Fruit fly (Drosophila melanogaster) whole organism, embryonic: ENCODE results near the gene nod.
A peak's percentile ranks its signal among the peaks of the same experiment; 100 is the strongest.

ENCODE experiments used
- BEAF-32 ChIP-seq: fragments of 200-800 bp; sonication (Bioruptor generic); optimal IDR thresholded peaks from 3 replicates; lab custom pipeline; 2017; ENCODE audit warnings: missing biosample characterization, missing genetic modification characterization, mild to moderate bottlenecking, moderate library complexity, missing genetic modification reagents
- CG10366 ChIP-seq: fragments of 200-800 bp; sonication (Bioruptor generic); IDR thresholded peaks from 2 replicates; pipeline ENCODE4 v1.3.6; 2022; ENCODE audit warnings: missing biosample characterization, missing genetic modification characterization
- CG10654 ChIP-seq: fragments of 200-800 bp; sonication (Bioruptor generic); optimal IDR thresholded peaks from 2 replicates; lab custom pipeline; 2016; ENCODE audit warnings: missing biosample characterization, missing genetic modification characterization
- CG11696 ChIP-seq: fragments of 200-800 bp; sonication (Bioruptor generic); IDR thresholded peaks from 2 replicates; pipeline ENCODE4 v1.3.6; 2022; ENCODE audit warnings: missing biosample characterization, missing genetic modification characterization
- CG1647 ChIP-seq: fragments of 200-800 bp; sonication (Bioruptor generic); optimal IDR thresholded peaks from 3 replicates; lab custom pipeline; 2016; ENCODE audit warnings: missing biosample characterization, missing genetic modification characterization
- CG16813 ChIP-seq: fragments of 200-800 bp; sonication (Bioruptor generic); IDR thresholded peaks from 3 replicates; pipeline ENCODE4 v1.3.6; 2022; ENCODE audit warnings: missing biosample characterization, missing genetic modification characterization; ENCODE audit not compliant: partially characterized antibody
- CG16863 ChIP-seq: fragments of 200-800 bp; sonication (Bioruptor generic); optimal IDR thresholded peaks from 3 replicates; lab custom pipeline; 2016; ENCODE audit warnings: missing biosample characterization, missing genetic modification characterization
- CG17186 ChIP-seq: fragments of 200-800 bp; sonication (Bioruptor generic); optimal IDR thresholded peaks from 3 replicates; lab custom pipeline; 2017; ENCODE audit warnings: missing biosample characterization, missing genetic modification reagents, missing genetic modification characterization
- CG17361 ChIP-seq: fragments of 200-800 bp; sonication (Bioruptor generic); IDR thresholded peaks from 3 replicates; pipeline ENCODE4 v1.3.6; 2022; ENCODE audit warnings: missing biosample characterization, missing genetic modification characterization
- CG17568 ChIP-seq: fragments of 200-800 bp; sonication (Bioruptor generic); optimal IDR thresholded peaks from 2 replicates; lab custom pipeline; 2018; ENCODE audit warnings: missing biosample characterization, mild to moderate bottlenecking, missing genetic modification characterization, moderate library complexity
- CG18011 ChIP-seq: fragments of 200-800 bp; sonication (Bioruptor generic); optimal IDR thresholded peaks from 2 replicates; lab custom pipeline; 2017; ENCODE audit warnings: missing biosample characterization, missing genetic modification characterization, mild to moderate bottlenecking, moderate library complexity, missing genotype
- CG31388 ChIP-seq: fragments of 200-800 bp; sonication (Bioruptor generic); optimal IDR thresholded peaks from 2 replicates; lab custom pipeline; 2016; ENCODE audit warnings: missing biosample characterization, missing genetic modification characterization
- CG6175 ChIP-seq: fragments of 200-800 bp; sonication (Bioruptor generic); IDR thresholded peaks from 3 replicates; pipeline ENCODE4 v1.3.6; 2022; ENCODE audit warnings: missing biosample characterization, missing genetic modification characterization
- CG6654 ChIP-seq: fragments of 200-800 bp; sonication (Bioruptor generic); optimal IDR thresholded peaks from 2 replicates; lab custom pipeline; 2017; ENCODE audit warnings: missing biosample characterization, mild to moderate bottlenecking, missing genetic modification characterization
- CG7271 ChIP-seq: fragments of 200-800 bp; sonication (Bioruptor generic); optimal IDR thresholded peaks from 2 replicates; lab custom pipeline; 2018; ENCODE audit warnings: missing biosample characterization, mild to moderate bottlenecking, missing genetic modification characterization, moderate library complexity
- CG7556 ChIP-seq: fragments of 200-800 bp; sonication (Bioruptor generic); optimal IDR thresholded peaks from 2 replicates; lab custom pipeline; 2017; ENCODE audit warnings: missing biosample characterization, mild to moderate bottlenecking, missing genetic modification characterization
- CG8765 ChIP-seq: fragments of 200-800 bp; sonication (Bioruptor generic); IDR thresholded peaks from 2 replicates; pipeline ENCODE4 v1.3.6; 2022; ENCODE audit warnings: missing biosample characterization, missing genetic modification characterization
- CG9609 ChIP-seq: fragments of 200-800 bp; sonication (Bioruptor generic); optimal IDR thresholded peaks from 3 replicates; lab custom pipeline; 2016; ENCODE audit warnings: missing biosample characterization, missing genetic modification characterization
- CG9797 ChIP-seq: fragments of 200-800 bp; sonication (Bioruptor generic); optimal IDR thresholded peaks from 3 replicates; lab custom pipeline; 2018; ENCODE audit warnings: missing biosample characterization, mild to moderate bottlenecking, missing genetic modification characterization
- CHES-1-like ChIP-seq: fragments of 200-800 bp; sonication (Bioruptor generic); optimal IDR thresholded peaks from 2 replicates; lab custom pipeline; 2016; ENCODE audit warnings: missing biosample characterization, missing genetic modification characterization
- H15 ChIP-seq: fragments of 200-800 bp; sonication (Bioruptor generic); IDR thresholded peaks from 3 replicates; pipeline ENCODE4 v1.3.6; 2022; ENCODE audit warnings: missing biosample characterization, missing genetic modification characterization
- Lhr ChIP-seq: fragments of 200-800 bp; sonication (Bioruptor generic); optimal IDR thresholded peaks from 3 replicates; lab custom pipeline; 2017; ENCODE audit warnings: mild to moderate bottlenecking, missing biosample characterization, missing genetic modification reagents, missing genetic modification characterization
- Lpt ChIP-seq: fragments of >200 bp; optimal IDR thresholded peaks from 2 replicates; lab custom pipeline; 2018; ENCODE audit warnings: missing biosample characterization, missing genetic modification characterization
- Max ChIP-seq: fragments of 200-800 bp; sonication (Bioruptor generic); optimal IDR thresholded peaks from 2 replicates; lab custom pipeline; 2016; ENCODE audit warnings: missing biosample characterization, mild to moderate bottlenecking, missing genetic modification characterization
- Med ChIP-seq: fragments of 200-800 bp; sonication (Bioruptor generic); peaks from one replicate; lab custom pipeline; 2016; ENCODE audit warnings: missing biosample characterization, missing genetic modification characterization, mild to moderate bottlenecking, inconsistent platforms, moderate library complexity
- NFAT ChIP-seq: fragments of 200-800 bp; sonication (Bioruptor generic); IDR thresholded peaks from 2 replicates; pipeline ENCODE4 v1.3.6; 2022; ENCODE audit warnings: missing biosample characterization, missing genetic modification characterization
- Taf1 ChIP-seq: fragments of 200-800 bp; sonication (Bioruptor generic); IDR thresholded peaks from 2 replicates; pipeline ENCODE4 v1.3.6; 2022; ENCODE audit warnings: missing biosample characterization, missing genetic modification characterization
- Trl ChIP-seq, 3 experiments: fragments of >200 bp in 2 of 3; fragments of 200-800 bp in 1 of 3; sonication (Bioruptor generic) in 1 of 3; optimal IDR thresholded peaks; 2 replicates in 1 of 3; 3 replicates in 2 of 3; lab custom pipeline; 2016 to 2017; ENCODE audit warnings: missing biosample characterization in 1 of 3, missing genetic modification characterization in 1 of 3
- Xbp1 ChIP-seq: fragments of 200-800 bp; sonication (Bioruptor generic); optimal IDR thresholded peaks from 3 replicates; lab custom pipeline; 2016; ENCODE audit warnings: missing biosample characterization, mild to moderate bottlenecking, missing genetic modification characterization
- al ChIP-seq: fragments of 200-800 bp; sonication (Bioruptor generic); IDR thresholded peaks from 2 replicates; pipeline ENCODE4 v1.3.6; 2022; ENCODE audit warnings: missing biosample characterization, missing genetic modification characterization
- amos ChIP-seq: fragments of 200-800 bp; sonication (Bioruptor generic); IDR thresholded peaks from 2 replicates; pipeline ENCODE4 v1.3.6; 2022; ENCODE audit warnings: missing biosample characterization, missing genetic modification characterization; ENCODE audit not compliant: partially characterized antibody
- bab2 ChIP-seq: fragments of 200-800 bp; sonication (Bioruptor generic); optimal IDR thresholded peaks from 2 replicates; lab custom pipeline; 2016; ENCODE audit warnings: missing biosample characterization, missing genetic modification characterization
- bcd ChIP-seq: fragments of 200-800 bp; sonication (Bioruptor generic); optimal IDR thresholded peaks from 2 replicates; lab custom pipeline; 2017; ENCODE audit warnings: missing biosample characterization, mild to moderate bottlenecking, missing genetic modification characterization
- crp ChIP-seq, 2 experiments: fragments of 200-800 bp; sonication (Bioruptor generic); optimal IDR thresholded peaks; 2 replicates in 1 of 2; 3 replicates in 1 of 2; lab custom pipeline; 2017; ENCODE audit warnings: missing biosample characterization in 2 of 2, missing genetic modification characterization in 2 of 2, mild to moderate bottlenecking in 1 of 2, moderate library complexity in 1 of 2
- danr ChIP-seq: fragments of 200-800 bp; sonication (Bioruptor generic); IDR thresholded peaks from 2 replicates; pipeline ENCODE4 v1.3.6; 2022; ENCODE audit warnings: missing biosample characterization, missing genetic modification characterization
- dm ChIP-seq: fragments of 200-800 bp; sonication (Bioruptor generic); optimal IDR thresholded peaks from 3 replicates; lab custom pipeline; 2016; ENCODE audit warnings: missing biosample characterization, missing genetic modification characterization
- gce ChIP-seq: fragments of 200-800 bp; sonication (Bioruptor generic); IDR thresholded peaks from 3 replicates; pipeline ENCODE4 v1.3.6; 2022; ENCODE audit warnings: missing biosample characterization, missing genetic modification characterization
- gem ChIP-seq: fragments of 200-800 bp; sonication (Bioruptor generic); optimal IDR thresholded peaks from 2 replicates; lab custom pipeline; 2019; ENCODE audit warnings: missing biosample characterization, mild to moderate bottlenecking, missing genetic modification characterization, moderate library complexity
- nmo ChIP-seq: fragments of 200-800 bp; sonication (Bioruptor generic); optimal IDR thresholded peaks from 2 replicates; lab custom pipeline; 2018; ENCODE audit warnings: missing biosample characterization, mild to moderate bottlenecking, missing genetic modification characterization, moderate library complexity
- oc ChIP-seq: fragments of 200-800 bp; sonication (Bioruptor generic); optimal IDR thresholded peaks from 2 replicates; lab custom pipeline; 2018; ENCODE audit warnings: missing biosample characterization, mild to moderate bottlenecking, missing genetic modification characterization, moderate library complexity
- pros ChIP-seq: fragments of 200-800 bp; sonication (Bioruptor generic); optimal IDR thresholded peaks from 3 replicates; lab custom pipeline; 2019; ENCODE audit warnings: missing biosample characterization, mild to moderate bottlenecking, missing genetic modification characterization, moderate library complexity
- scrt ChIP-seq: fragments of 200-800 bp; sonication (Bioruptor generic); optimal IDR thresholded peaks from 2 replicates; lab custom pipeline; 2018; ENCODE audit warnings: missing biosample characterization, mild to moderate bottlenecking, missing genetic modification characterization, moderate library complexity
- sd ChIP-seq: fragments of 200-800 bp; sonication (Bioruptor generic); optimal IDR thresholded peaks from 3 replicates; lab custom pipeline; 2018; ENCODE audit warnings: missing biosample characterization, mild to moderate bottlenecking, missing genetic modification characterization, moderate library complexity
- tap ChIP-seq: fragments of 200-800 bp; optimal IDR thresholded peaks from 3 replicates; lab custom pipeline; 2019; ENCODE audit warnings: missing biosample characterization, mild to moderate bottlenecking, missing genetic modification characterization, moderate library complexity
- toy ChIP-seq: fragments of 200-800 bp; sonication (Bioruptor generic); IDR thresholded peaks from 2 replicates; pipeline ENCODE4 v1.3.6; 2022; ENCODE audit warnings: missing biosample characterization, missing genetic modification characterization
- ttk ChIP-seq: fragments of 200-800 bp; sonication (Bioruptor generic); IDR thresholded peaks from 2 replicates; pipeline ENCODE4 v2.1.2; 2022; ENCODE audit warnings: missing biosample characterization, missing genetic modification characterization
- unpg ChIP-seq: fragments of 200-800 bp; sonication (Bioruptor generic); optimal IDR thresholded peaks from 3 replicates; lab custom pipeline; 2018; ENCODE audit warnings: missing biosample characterization, mild to moderate bottlenecking, missing genetic modification characterization, moderate library complexity
- vvl ChIP-seq: fragments of 200-800 bp; sonication (Bioruptor generic); IDR thresholded peaks from 2 replicates; pipeline ENCODE4 v1.3.6; 2022; ENCODE audit warnings: missing biosample characterization, missing genetic modification characterization
- zf30C ChIP-seq: fragments of 200-800 bp; sonication (Bioruptor generic); optimal IDR thresholded peaks from 3 replicates; lab custom pipeline; 2018; ENCODE audit warnings: missing biosample characterization, mild to moderate bottlenecking, missing genetic modification characterization

nod gene

dm6 chrX:11544110-11544950 lies 36.2 kb upstream of the nod start (continued):
- TF ChIP-seq ttk (no peak), crp (GFP tag; optimal IDR thresholded peaks at IDR 0.05; lab: Kevin White, UChicago) (no peak), Trl (optimal IDR thresholded peaks at IDR 0.05; lab: Kevin White, UChicago) (no peak), Trl (GFP tag; optimal IDR thresholded peaks at IDR 0.05; lab: Kevin White, UChicago) (no peak), gce (no peak), unpg (GFP tag; lab: Kevin White, UChicago) (peak; percentile 23), NFAT (no peak), CG17186 (GFP tag; lab: Kevin White, UChicago) (no peak), bab2 (no peak), Lhr (GFP tag; lab: Kevin White, UChicago) (no peak), CG10654 (GFP tag; lab: Kevin White, UChicago) (no peak), CG16813 (GFP tag; lab: Robert Waterston, UW) (no peak), CG7271 (tag; lab: Kevin White, UChicago) (no peak), H15 (no peak), CG6654 (GFP tag; lab: Kevin White, UChicago) (no peak), CG10366 (GFP tag; lab: Robert Waterston, UW) (no peak), CG9609 (no peak), Taf1 (GFP tag; lab: Robert Waterston, UW) (no peak), CG11696 (GFP tag; lab: Robert Waterston, UW) (peak; percentile 85), CG1647 (GFP tag; lab: Kevin White, UChicago) (no peak), amos (no peak), dm (GFP tag; lab: Kevin White, UChicago) (no peak), Max (GFP tag; lab: Kevin White, UChicago) (no peak), oc (tag; lab: Kevin White, UChicago) (no peak), CHES-1-like (GFP tag; lab: Kevin White, UChicago) (no peak), vvl (GFP tag; lab: Robert Waterston, UW) (no peak), CG7556 (no peak), gem (peak; percentile 61), pros (GFP tag; lab: Kevin White, UChicago) (no peak), Med (GFP tag; lab: Kevin White, UChicago) (peak; percentile 39), BEAF-32 (GFP tag; lab: Kevin White, UChicago) (no peak), CG17361 (GFP tag; lab: Robert Waterston, UW) (0 out of 3 replicates have a peak, but pooled peaks have one; percentile 26), CG8765 (GFP tag; lab: Robert Waterston, UW) (no peak), al (GFP tag; lab: Robert Waterston, UW) (no peak), nmo (GFP tag; lab: Kevin White, UChicago) (peak; percentile 45), CG9797 (GFP tag; lab: Kevin White, UChicago) (no peak), Xbp1 (GFP tag; lab: Kevin White, UChicago) (no peak), CG31388 (GFP tag; lab: Kevin White, UChicago) (no peak), zf30C (GFP tag; lab: Kevin White, UChicago) (peak; percentile 11), scrt (GFP tag; lab: Kevin White, UChicago) (no peak), CG17568 (GFP tag; lab: Kevin White, UChicago) (no peak), CG16863 (GFP tag; lab: Kevin White, UChicago) (no peak), CG18011 (no peak), Lpt (GFP tag; lab: Kevin White, UChicago) (no peak), toy (no peak), sd (peak; percentile 44), CG6175 (no peak), bcd (GFP tag; lab: Kevin White, UChicago) (no peak), tap (tag; lab: Kevin White, UChicago) (no peak), danr (GFP tag; lab: Robert Waterston, UW) (no peak)
